Fruit fly (Drosophila melanogaster): ENCODE measurements around the gene Doc3.
A peak's percentile ranks its signal among the peaks of the same experiment; 100 is the strongest.

Doc3 gene

DNA sequence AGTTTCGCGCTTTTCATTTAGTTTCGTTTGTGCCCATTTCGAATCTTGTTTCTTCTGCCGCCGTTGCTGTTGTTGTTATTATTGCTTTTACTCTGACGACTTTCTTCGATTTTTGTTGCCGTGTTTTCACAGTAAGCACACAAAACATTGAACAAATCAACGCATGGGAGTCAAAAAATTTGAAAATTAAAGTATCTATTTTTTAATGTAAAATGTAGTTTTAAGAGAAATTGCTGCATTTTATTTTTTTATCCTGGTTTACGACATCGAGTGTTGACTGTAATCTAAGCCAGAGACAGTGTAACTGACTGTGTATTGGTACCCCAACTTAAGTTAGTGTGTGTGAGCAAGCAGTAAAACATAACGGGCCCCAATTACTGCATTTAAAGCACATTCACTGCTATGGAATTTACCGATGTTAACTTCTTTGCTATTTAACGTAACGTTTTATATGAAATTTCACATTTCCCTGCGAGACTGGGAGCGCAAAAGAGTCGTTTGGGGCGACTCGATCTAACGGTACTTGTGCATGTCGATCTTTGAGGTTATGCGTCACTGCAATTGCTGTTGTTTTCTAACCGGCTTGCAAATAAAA, 8.7 kb upstream of the Doc3 start (continued):
- TF ChIP-seq Opbp (GFP tag; IDR thresholded peaks at IDR 0.05; ENCODE audit: partially characterized antibody) (no peak), CG18599 (GFP tag; optimal IDR thresholded peaks at IDR 0.05) (peak; percentile 28), toy (GFP tag; IDR thresholded peaks at IDR 0.05) (no peak), fd102C (GFP tag; optimal IDR thresholded peaks at IDR 0.05) (no peak), CG16813 (GFP tag; IDR thresholded peaks at IDR 0.05; ENCODE audit: partially characterized antibody) (no peak), Ada2b (GFP tag; IDR thresholded peaks at IDR 0.05) (peak; percentile 67), slbo (GFP tag; IDR thresholded peaks at IDR 0.05) (peak; percentile 66), NfI (GFP tag; optimal IDR thresholded peaks at IDR 0.05) (no peak), CG4424 (GFP tag; optimal IDR thresholded peaks at IDR 0.05) (peak; percentile 64), fd3F (GFP tag; optimal IDR thresholded peaks at IDR 0.05) (peak; percentile 27), HLH54F (GFP tag; optimal IDR thresholded peaks at IDR 0.05) (peak; percentile 60), pan (optimal IDR thresholded peaks at IDR 0.05) (no peak), pan (GFP tag; optimal IDR thresholded peaks at IDR 0.05 in 1 of 2, IDR thresholded peaks at IDR 0.05 in 1 of 2) (peak in 1 of 2 experiments; percentile 78), Camta (GFP tag; optimal IDR thresholded peaks at IDR 0.05) (peak; percentile 27), CG7987 (GFP tag; optimal IDR thresholded peaks at IDR 0.05) (no peak), ftz-f1 (GFP tag; optimal IDR thresholded peaks at IDR 0.05) (no peak), chn (GFP tag; optimal IDR thresholded peaks at IDR 0.05) (peak; percentile 57), CG8944 (GFP tag; optimal IDR thresholded peaks at IDR 0.05) (peak; percentile 21), NK7.1 (GFP tag; optimal IDR thresholded peaks at IDR 0.05) (no peak), Asciz (GFP tag; optimal IDR thresholded peaks at IDR 0.05) (peak; percentile 61), salm (tag; optimal IDR thresholded peaks at IDR 0.05) (peak; percentile 34), CG4730 (GFP tag; IDR thresholded peaks at IDR 0.05) (no peak), Dref (GFP tag; IDR thresholded peaks at IDR 0.05) (no peak), stc (GFP tag; IDR thresholded peaks at IDR 0.05) (peak; percentile 62; the same call in 1 of the 2 replicates), dimm (GFP tag; IDR thresholded peaks at IDR 0.05) (peak; percentile 51; the same call in 1 of the 2 replicates), luna (GFP tag; optimal IDR thresholded peaks at IDR 0.05) (no peak), az2 (GFP tag; optimal IDR thresholded peaks at IDR 0.05) (peak; percentile 79), CG14050 (GFP tag; IDR thresholded peaks at IDR 0.05) (peak; percentile 44; the same call in 1 of the 3 replicates), CG11695 (GFP tag; IDR thresholded peaks at IDR 0.05) (0 out of 3 replicates have a peak, but pooled peaks have one; percentile 35), Fer1 (GFP tag; optimal IDR thresholded peaks at IDR 0.05) (peak; percentile 18), CG9932 (GFP tag; IDR thresholded peaks at IDR 0.05) (peak; percentile 58), chm (GFP tag; IDR thresholded peaks at IDR 0.05) (peak; percentile 68; the same call in 1 of the 2 replicates), cad (GFP tag; optimal IDR thresholded peaks at IDR 0.05) (no peak), CG2129 (GFP tag; IDR thresholded peaks at IDR 0.05; ENCODE audit: partially characterized antibody) (no peak), CTCF (GFP tag; optimal IDR thresholded peaks at IDR 0.05) (no peak), CG32532 (GFP tag; IDR thresholded peaks at IDR 0.05) (peak; percentile 73), CG6175 (GFP tag; IDR thresholded peaks at IDR 0.05) (no peak), CG10543 (GFP tag; optimal IDR thresholded peaks at IDR 0.05) (no peak), gem (tag; optimal IDR thresholded peaks at IDR 0.05) (no peak), CG1603 (tag; optimal IDR thresholded peaks at IDR 0.05) (peak; percentile 73), ERR (GFP tag; optimal IDR thresholded peaks at IDR 0.05) (no peak), CG7357 (GFP tag; IDR thresholded peaks at IDR 0.05) (peak; percentile 48; the same call in 1 of the 3 replicates), CG13296 (GFP tag; optimal IDR thresholded peaks at IDR 0.05) (no peak), CG17328 (GFP tag; IDR thresholded peaks at IDR 0.05) (peak; percentile 82), sens (GFP tag) (peak; percentile 93), CG9876 (GFP tag; optimal IDR thresholded peaks at IDR 0.05) (no peak), CG8924 (tag; optimal IDR thresholded peaks at IDR 0.05) (peak; percentile 51), CG12219 (GFP tag; optimal IDR thresholded peaks at IDR 0.05) (peak; percentile 35), fd64A (GFP tag; optimal IDR thresholded peaks at IDR 0.05) (no peak), Blimp-1 (GFP tag; optimal IDR thresholded peaks at IDR 0.05) (no peak), corto (GFP tag; optimal IDR thresholded peaks at IDR 0.05) (peak; percentile 44)

Data from whole organism, embryonic.